Worm (Caenorhabditis elegans): ENCODE data around the gene arrd-24.

ce11 chrX:13950620-13951152, 29.6 kb downstream of the arrd-24 start:
- no peak for TF ChIP-seq him-1 (tag; optimal IDR thresholded peaks at IDR 0.05)
- TF ChIP-seq dao-5 (tag; optimal IDR thresholded peaks at IDR 0.05): no peak

Data from whole organism, L4/young adult.